Worm (Caenorhabditis elegans): Measurements from ENCODE around the gene F37C4.8.

- no peak for TF ChIP-seq unc-62 (GFP tag; optimal IDR thresholded peaks at IDR 0.05)
- TF ChIP-seq snpc-4 (tag; optimal IDR thresholded peaks at IDR 0.05): no peak
- no peak for TF ChIP-seq unc-39 (tag; optimal IDR thresholded peaks at IDR 0.05)
- no peak for TF ChIP-seq mep-1 (tag; optimal IDR thresholded peaks at IDR 0.05)
- no peak for TF ChIP-seq ceh-43 (GFP tag; optimal IDR thresholded peaks at IDR 0.05)
- TF ChIP-seq nhr-76 (tag; optimal IDR thresholded peaks at IDR 0.05): no peak
- TF ChIP-seq sem-2 (GFP tag; optimal IDR thresholded peaks at IDR 0.05): no peak
- TF ChIP-seq mab-5 (tag; optimal IDR thresholded peaks at IDR 0.05): no peak
- TF ChIP-seq lin-13 (tag; optimal IDR thresholded peaks at IDR 0.05): no peak
- no peak for TF ChIP-seq nhr-12 (tag; optimal IDR thresholded peaks at IDR 0.05)
- TF ChIP-seq nhr-28 (tag; optimal IDR thresholded peaks at IDR 0.05): no peak
Observed at ce11 chrIV:3840480-3840879, 40.5 kb downstream of the F37C4.8 start.
